Worm (Caenorhabditis elegans) whole organism, mixed stage, embryonic: Measurements from ENCODE around the gene R07B7.10.

ENCODE experiments used
- M03D4.4 ChIP-seq: sonication (generic microtip); optimal IDR thresholded peaks from 2 replicates; lab custom pipeline; 2017; ENCODE audit warnings: mild to moderate bottlenecking, missing genetic modification characterization, missing compliant biosample characterization
- blmp-1 ChIP-seq: fragments of 150-350 bp; optimal IDR thresholded peaks from 2 replicates; lab custom pipeline; 2014; ENCODE audit warnings: missing biosample characterization, missing genetic modification characterization
- ceh-39 ChIP-seq: fragments of 150-350 bp; optimal IDR thresholded peaks from 2 replicates; lab custom pipeline; 2014; ENCODE audit warnings: missing biosample characterization, missing genetic modification characterization
- ceh-43 ChIP-seq: fragments of 200-800 bp; sonication (Bioruptor generic); optimal IDR thresholded peaks from 2 replicates; lab custom pipeline; 2018; ENCODE audit warnings: mild to moderate bottlenecking, missing genetic modification characterization, moderate library complexity, missing compliant biosample characterization
- ceh-83 ChIP-seq: fragments of 200-800 bp; sonication (Bioruptor generic); optimal IDR thresholded peaks from 2 replicates; lab custom pipeline; 2018; ENCODE audit warnings: mild to moderate bottlenecking, missing genetic modification characterization, missing compliant biosample characterization
- ces-1 ChIP-seq: fragments of 150-350 bp; optimal IDR thresholded peaks from 2 replicates; lab custom pipeline; 2014; ENCODE audit warnings: missing biosample characterization, missing genetic modification reagents, missing genetic modification characterization
- cnd-1 ChIP-seq: fragments of 200-800 bp; sonication (Bioruptor generic); optimal IDR thresholded peaks from 2 replicates; lab custom pipeline; 2018; ENCODE audit warnings: mild to moderate bottlenecking, missing genetic modification characterization, missing compliant biosample characterization
- drap-1 ChIP-seq: fragments of 200-800 bp; sonication (Bioruptor generic); optimal IDR thresholded peaks from 3 replicates; lab custom pipeline; 2018; ENCODE audit warnings: mild to moderate bottlenecking, missing genetic modification characterization, missing compliant biosample characterization
- elt-1 ChIP-seq: sonication (generic microtip); optimal IDR thresholded peaks from 2 replicates; lab custom pipeline; 2017; ENCODE audit warnings: missing genetic modification characterization, mild to moderate bottlenecking, missing compliant biosample characterization, antibody characterized with exemption, moderate library complexity, borderline replicate concordance; ENCODE audit not compliant: insufficient read depth
- flh-1 ChIP-seq: fragments of 200-800 bp; sonication (Bioruptor generic); optimal IDR thresholded peaks from 2 replicates; lab custom pipeline; 2018; ENCODE audit warnings: mild to moderate bottlenecking, missing genetic modification characterization, moderate library complexity, missing compliant biosample characterization
- ham-2 ChIP-seq: fragments of 200-800 bp; sonication (Bioruptor generic); optimal IDR thresholded peaks from 2 replicates; lab custom pipeline; 2018; ENCODE audit warnings: mild to moderate bottlenecking, missing genetic modification characterization, missing compliant biosample characterization
- hlh-1 ChIP-seq: fragments of 150-350 bp; optimal IDR thresholded peaks from 2 replicates; lab custom pipeline; 2014; ENCODE audit warnings: missing biosample characterization, missing genetic modification reagents, missing genetic modification characterization
- lin-13 ChIP-seq: fragments of 150-350 bp; optimal IDR thresholded peaks from 2 replicates; lab custom pipeline; 2014; ENCODE audit warnings: missing biosample characterization, missing genetic modification characterization
- lin-32 ChIP-seq: fragments of 200-800 bp; sonication (Bioruptor generic); optimal IDR thresholded peaks from 2 replicates; lab custom pipeline; 2018; ENCODE audit warnings: mild to moderate bottlenecking, missing genetic modification characterization, missing compliant biosample characterization
- lsy-2 ChIP-seq: fragments of 150-350 bp; optimal IDR thresholded peaks from 2 replicates; lab custom pipeline; 2014; ENCODE audit warnings: missing biosample characterization, missing genetic modification characterization
- mep-1 ChIP-seq: fragments of 150-350 bp; optimal IDR thresholded peaks from 2 replicates; lab custom pipeline; 2017; ENCODE audit warnings: missing biosample characterization, missing genetic modification reagents, missing genetic modification characterization, inconsistent platforms
- mls-2 ChIP-seq: sonication (generic microtip); optimal IDR thresholded peaks from 2 replicates; lab custom pipeline; 2016; ENCODE audit warnings: mild to moderate bottlenecking, missing genetic modification characterization, moderate library complexity, missing compliant biosample characterization
- nhr-12 ChIP-seq: fragments of 150-350 bp; optimal IDR thresholded peaks from 2 replicates; lab custom pipeline; 2014; ENCODE audit warnings: missing biosample characterization, missing genetic modification characterization
- nhr-2 ChIP-seq: fragments of 150-350 bp; optimal IDR thresholded peaks from 2 replicates; lab custom pipeline; 2014; ENCODE audit warnings: missing biosample characterization, missing genetic modification characterization
- nhr-237 ChIP-seq: fragments of 150-350 bp; optimal IDR thresholded peaks from 2 replicates; lab custom pipeline; 2014; ENCODE audit warnings: missing biosample characterization, missing genetic modification characterization
- nhr-28 ChIP-seq: fragments of 150-350 bp; optimal IDR thresholded peaks from 2 replicates; lab custom pipeline; 2014; ENCODE audit warnings: missing biosample characterization, missing genetic modification characterization
- nhr-76 ChIP-seq: sonication (generic microtip); optimal IDR thresholded peaks from 2 replicates; lab custom pipeline; 2017; ENCODE audit warnings: missing biosample characterization, missing genetic modification characterization
- pha-4 ChIP-seq: fragments of 150-350 bp; optimal IDR thresholded peaks from 2 replicates; lab custom pipeline; 2018; ENCODE audit warnings: missing biosample characterization, missing genetic modification reagents, missing genetic modification characterization
- sem-2 ChIP-seq: fragments of 200-800 bp; sonication (Bioruptor generic); optimal IDR thresholded peaks from 2 replicates; lab custom pipeline; 2018; ENCODE audit warnings: mild to moderate bottlenecking, missing genetic modification characterization, missing compliant biosample characterization
- snpc-4 ChIP-seq: fragments of 150-350 bp; optimal IDR thresholded peaks from 2 replicates; lab custom pipeline; 2014; ENCODE audit warnings: missing biosample characterization, missing genetic modification characterization
- sptf-1 ChIP-seq: sonication (generic microtip); optimal IDR thresholded peaks from 2 replicates; lab custom pipeline; 2017; ENCODE audit warnings: mild to moderate bottlenecking, missing genetic modification characterization, moderate library complexity, missing compliant biosample characterization
- tbx-8 ChIP-seq: fragments of 200-800 bp; sonication (Bioruptor generic); optimal IDR thresholded peaks from 2 replicates; lab custom pipeline; 2018; ENCODE audit warnings: mild to moderate bottlenecking, missing genetic modification characterization, moderate library complexity, missing compliant biosample characterization
- unc-120 ChIP-seq: sonication (generic microtip); optimal IDR thresholded peaks from 2 replicates; lab custom pipeline; 2017; ENCODE audit warnings: missing genetic modification characterization, missing compliant biosample characterization; ENCODE audit not compliant: poor library complexity, severe bottlenecking
- unc-62 ChIP-seq: fragments of 150-350 bp; optimal IDR thresholded peaks from 2 replicates; lab custom pipeline; 2014; ENCODE audit warnings: missing biosample characterization, missing genetic modification reagents, missing genetic modification characterization
- zip-8 ChIP-seq: fragments of 150-350 bp; optimal IDR thresholded peaks from 2 replicates; lab custom pipeline; 2014; ENCODE audit warnings: missing biosample characterization, missing genetic modification characterization
- ztf-11 ChIP-seq: fragments of 150-350 bp; optimal IDR thresholded peaks from 2 replicates; lab custom pipeline; 2014; ENCODE audit warnings: missing biosample characterization, missing genetic modification characterization

Gene R07B7.10

DNA sequence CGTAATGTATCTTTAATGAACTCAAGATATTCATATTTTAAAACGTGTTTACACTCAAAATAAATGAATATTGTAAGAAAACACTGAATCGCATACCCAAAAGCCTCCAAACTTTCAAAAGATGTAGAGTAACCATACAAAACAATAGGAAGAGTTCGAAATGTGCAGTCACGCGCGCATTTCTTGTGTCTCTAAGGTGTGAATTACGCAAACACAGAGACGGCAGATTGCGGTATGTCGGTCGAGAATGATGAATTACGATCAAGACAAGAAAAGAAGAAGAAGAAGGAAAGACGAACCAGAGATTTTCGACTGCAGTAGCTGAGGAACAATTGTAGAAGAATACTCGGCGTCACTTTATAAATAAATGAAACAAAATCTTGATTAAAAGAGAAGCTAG, 28.4 kb downstream of the R07B7.10 start, which contains the start of gene lhpp-1:
TSS of gene lhpp-1 (minus strand) at position 354 of the 400 bp plus-strand sequence.
- no peak for TF ChIP-seq drap-1 (GFP tag; lab: Kevin White, UChicago)
- TF ChIP-seq zip-8: peak; percentile 47

DNA sequence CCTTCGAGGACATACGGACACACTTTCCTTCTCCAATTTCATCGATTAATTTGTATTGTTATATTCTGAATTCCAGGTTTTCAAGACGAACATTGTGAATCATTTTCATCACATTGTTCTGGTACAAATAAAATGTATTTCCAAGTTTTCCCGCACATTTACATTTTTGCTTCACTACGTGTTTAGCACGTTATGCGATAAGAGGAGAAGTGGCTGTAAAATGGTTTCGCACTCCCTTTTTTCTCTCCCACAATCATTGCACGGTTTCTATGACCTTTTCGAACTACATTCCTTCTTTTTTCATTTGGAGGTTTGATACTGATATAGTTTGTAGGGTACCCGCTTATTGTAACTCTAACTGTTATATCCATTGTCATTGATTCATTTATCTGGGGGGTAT, 30.7 kb downstream of the R07B7.10 start:
- TF ChIP-seq lsy-2 (tag; lab: Kevin White, UChicago) (no peak), unc-62 (no peak), ceh-43 (GFP tag; lab: Kevin White, UChicago) (no peak), lin-13 (tag; lab: Kevin White, UChicago) (no peak), mep-1 (tag; lab: Kevin White, UChicago) (no peak), cnd-1 (tag; lab: Kevin White, UChicago) (no peak), blmp-1 (tag; lab: Kevin White, UChicago) (no peak), elt-1 (tag; lab: Kevin White, UChicago) (no peak), tbx-8 (GFP tag; lab: Kevin White, UChicago) (no peak), lin-32 (GFP tag; lab: Kevin White, UChicago) (no peak), drap-1 (GFP tag; lab: Kevin White, UChicago) (no peak), flh-1 (GFP tag; lab: Kevin White, UChicago) (no peak), ceh-83 (GFP tag; lab: Kevin White, UChicago) (no peak), ceh-39 (tag; lab: Kevin White, UChicago) (no peak), snpc-4 (tag; lab: Kevin White, UChicago) (no peak), ces-1 (GFP tag; lab: Kevin White, UChicago) (no peak), nhr-12 (tag; lab: Kevin White, UChicago) (no peak), sptf-1 (tag; lab: Kevin White, UChicago) (no peak), ham-2 (GFP tag; lab: Kevin White, UChicago) (no peak)

DNA sequence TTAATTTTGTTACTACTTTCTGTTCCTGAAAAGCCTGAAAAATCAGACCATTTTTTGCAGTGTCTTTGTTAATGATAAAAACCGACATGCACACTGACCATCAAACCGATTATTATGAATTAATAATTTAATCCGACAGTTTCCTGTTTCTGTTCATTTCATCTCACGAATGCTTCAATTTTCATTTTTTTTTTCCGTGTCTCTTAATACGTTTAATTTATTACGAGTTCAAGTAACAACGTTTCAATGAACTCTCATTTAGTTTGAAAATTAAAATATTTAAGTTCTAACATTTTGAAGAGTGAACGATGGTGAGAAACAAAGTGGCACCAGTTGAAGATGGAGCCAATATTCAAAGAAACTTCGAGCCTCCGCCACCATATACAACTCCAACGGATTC, 31.7 kb downstream of the R07B7.10 start, which contains the start of gene spin-1:
TSS of gene spin-1 (plus strand) at position 301 of the 400 bp plus-strand sequence.
- TF ChIP-seq sptf-1 (tag; lab: Kevin White, UChicago): no peak
- TF ChIP-seq M03D4.4: no peak
- TF ChIP-seq snpc-4 (tag; lab: Kevin White, UChicago): no peak
- no peak for TF ChIP-seq ztf-11 (tag; lab: Kevin White, UChicago)
- no peak for TF ChIP-seq hlh-1 (tag; lab: Kevin White, UChicago)
- no peak for TF ChIP-seq nhr-28
- no peak for TF ChIP-seq flh-1 (GFP tag; lab: Kevin White, UChicago)
- no peak for TF ChIP-seq sem-2 (GFP tag; lab: Kevin White, UChicago)
- TF ChIP-seq lin-32 (GFP tag; lab: Kevin White, UChicago): no peak
- TF ChIP-seq ham-2 (GFP tag; lab: Kevin White, UChicago): no peak

DNA sequence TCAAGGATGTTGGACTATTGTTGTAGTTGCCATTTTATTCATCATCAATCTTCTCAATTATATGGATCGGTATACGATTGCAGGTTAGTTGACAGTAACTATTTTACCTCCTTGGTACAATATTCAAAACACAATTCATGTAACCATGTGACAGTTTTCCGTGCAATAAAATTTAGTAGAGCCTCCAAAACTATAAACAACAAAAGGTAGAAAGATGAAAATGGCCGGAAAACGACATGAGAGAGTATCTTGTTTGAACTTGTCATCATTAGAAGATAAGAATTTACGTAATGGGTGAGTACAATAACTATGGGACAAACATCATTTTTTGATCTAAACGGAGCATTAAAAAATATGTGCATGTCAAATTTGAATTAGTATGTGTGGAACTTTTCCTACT, 32.1 kb downstream of the R07B7.10 start:
- no peak for TF ChIP-seq unc-62
- TF ChIP-seq ces-1 (GFP tag; lab: Kevin White, UChicago): no peak
- no peak for TF ChIP-seq nhr-76 (tag; lab: Kevin White, UChicago)
- TF ChIP-seq mep-1 (tag; lab: Kevin White, UChicago): no peak
- TF ChIP-seq zip-8: no peak
- no peak for TF ChIP-seq ceh-43 (GFP tag; lab: Kevin White, UChicago)
- no peak for TF ChIP-seq blmp-1 (tag; lab: Kevin White, UChicago)
- TF ChIP-seq sptf-1 (tag; lab: Kevin White, UChicago): no peak
- no peak for TF ChIP-seq drap-1 (GFP tag; lab: Kevin White, UChicago)
- no peak for TF ChIP-seq cnd-1 (tag; lab: Kevin White, UChicago)
- TF ChIP-seq ceh-83 (GFP tag; lab: Kevin White, UChicago): no peak
- no peak for TF ChIP-seq nhr-12 (tag; lab: Kevin White, UChicago)

DNA sequence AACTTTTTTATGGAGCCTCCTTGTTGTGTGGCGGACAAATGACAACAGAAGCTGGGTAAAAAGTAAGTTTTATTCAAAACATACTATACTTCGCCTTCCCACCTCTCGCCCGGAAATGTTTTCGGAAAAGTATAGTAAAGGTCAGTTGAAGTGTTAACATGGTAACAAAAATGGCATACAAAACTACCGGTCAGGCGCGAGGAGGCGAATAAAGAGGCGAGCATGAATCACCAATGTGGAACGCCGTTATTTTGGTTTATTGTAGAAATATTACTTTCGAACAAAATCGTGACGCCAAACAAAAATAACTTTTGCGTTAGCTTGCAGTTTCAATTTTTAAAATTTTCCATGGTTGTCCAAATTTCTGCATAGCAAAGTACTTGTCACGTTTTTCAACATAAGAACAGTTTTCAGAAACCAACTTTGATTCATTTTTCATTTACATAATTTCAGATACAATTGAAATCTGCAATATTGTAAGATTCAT, 34.6 kb downstream of the R07B7.10 start, which contains the start of gene C13C4.8:
TSS of gene C13C4.8 (plus strand) at position 437 of the 487 bp plus-strand sequence.
- TF ChIP-seq mep-1 (tag; lab: Kevin White, UChicago): no peak
- TF ChIP-seq lsy-2 (tag; lab: Kevin White, UChicago): no peak
- TF ChIP-seq nhr-2 (tag; lab: Kevin White, UChicago): no peak
- no peak for TF ChIP-seq sem-2 (GFP tag; lab: Kevin White, UChicago)
- TF ChIP-seq nhr-12 (tag; lab: Kevin White, UChicago): no peak
- no peak for TF ChIP-seq tbx-8 (GFP tag; lab: Kevin White, UChicago)
- TF ChIP-seq pha-4 (tag; lab: Kevin White, UChicago): no peak
- TF ChIP-seq nhr-237: no peak
- TF ChIP-seq blmp-1 (tag; lab: Kevin White, UChicago): no peak
- no peak for TF ChIP-seq nhr-28
- no peak for TF ChIP-seq M03D4.4
- TF ChIP-seq unc-120 (tag; lab: Kevin White, UChicago): no peak
- TF ChIP-seq ham-2 (GFP tag; lab: Kevin White, UChicago): no peak
- TF ChIP-seq ces-1 (GFP tag; lab: Kevin White, UChicago): no peak
- no peak for TF ChIP-seq mls-2 (tag; lab: Kevin White, UChicago)
- no peak for TF ChIP-seq ztf-11 (tag; lab: Kevin White, UChicago)
- no peak for TF ChIP-seq ceh-43 (GFP tag; lab: Kevin White, UChicago)
- no peak for TF ChIP-seq sptf-1 (tag; lab: Kevin White, UChicago)
- TF ChIP-seq elt-1 (tag; lab: Kevin White, UChicago): no peak
